In genomic region chr4:486435-486834, dm6 we compare ENCODE assay signal across 4 fruit fly cellular contexts.
TF ChIP-seq lines count a peak whose summit lies in the region.

No protein-coding gene starts in this region.

TF ChIP-seq in whole organism, adult, 20 proteins besides CTCF, POLR2A, EP300 and RAD21 (continued from another document):
- no peak for TF ChIP-seq CG33017 (tag; optimal IDR thresholded peaks at IDR 0.05; lab: Kevin White, UChicago)
- TF ChIP-seq kay (GFP tag; lab: Kevin White, UChicago; ENCODE audit: borderline replicate concordance): peak; percentile 78

TF ChIP-seq in whole organism, embryonic, 481 proteins besides CTCF, POLR2A, EP300 and RAD21 (continued from another document and continues in another):
- TF ChIP-seq chm (GFP tag; IDR thresholded peaks at IDR 0.05; lab: Robert Waterston, UW) (no peak), CG3407 (GFP tag; optimal IDR thresholded peaks at IDR 0.05; lab: Kevin White, UChicago) (no peak), CG10654 (GFP tag; optimal IDR thresholded peaks at IDR 0.05; lab: Kevin White, UChicago) (peak; percentile 16), Dad (GFP tag; optimal IDR thresholded peaks at IDR 0.05; lab: Kevin White, UChicago) (peak; percentile 30), ERR (GFP tag; optimal IDR thresholded peaks at IDR 0.05; lab: Kevin White, UChicago) (peak; percentile 39), al (GFP tag; IDR thresholded peaks at IDR 0.05; lab: Robert Waterston, UW) (peak; percentile 22; the same call in 1 of the 2 replicates), CG1233 (GFP tag; optimal IDR thresholded peaks at IDR 0.05; lab: Kevin White, UChicago) (no peak), CG10959 (GFP tag; IDR thresholded peaks at IDR 0.05; lab: Robert Waterston, UW) (no peak), CG10366 (GFP tag; IDR thresholded peaks at IDR 0.05; lab: Robert Waterston, UW) (no peak), CrebB (tag; optimal IDR thresholded peaks at IDR 0.05; lab: Kevin White, UChicago) (no peak), sisA (GFP tag; IDR thresholded peaks at IDR 0.05; lab: Robert Waterston, UW) (no peak; the same call in 1 of the 2 replicates), CG7928 (GFP tag; optimal IDR thresholded peaks at IDR 0.05; lab: Kevin White, UChicago) (no peak), CG8765 (GFP tag; IDR thresholded peaks at IDR 0.05; lab: Robert Waterston, UW) (no peak), CG31224 (GFP tag; IDR thresholded peaks at IDR 0.05; lab: Robert Waterston, UW) (no peak), lov (optimal IDR thresholded peaks at IDR 0.05; lab: Kevin White, UChicago) (no peak), lov (GFP tag; IDR thresholded peaks at IDR 0.05; lab: Robert Waterston, UW) (no peak), stc (GFP tag; IDR thresholded peaks at IDR 0.05; lab: Robert Waterston, UW) (no peak; the same call in 1 of the 2 replicates), CG3065 (GFP tag; optimal IDR thresholded peaks at IDR 0.05; lab: Kevin White, UChicago) (no peak), sima (GFP tag; optimal IDR thresholded peaks at IDR 0.05; lab: Kevin White, UChicago) (no peak), Hmr (GFP tag; optimal IDR thresholded peaks at IDR 0.05; lab: Kevin White, UChicago) (peak; percentile 87), CG11696 (GFP tag; IDR thresholded peaks at IDR 0.05; lab: Robert Waterston, UW) (no peak), kah (GFP tag; optimal IDR thresholded peaks at IDR 0.05; lab: Kevin White, UChicago) (no peak), CG10267 (tag; optimal IDR thresholded peaks at IDR 0.05; lab: Kevin White, UChicago) (peak; percentile 81), Sin3A (optimal IDR thresholded peaks at IDR 0.05; lab: Kevin White, UChicago) (no peak), gcm2 (GFP tag; optimal IDR thresholded peaks at IDR 0.05; lab: Kevin White, UChicago) (no peak), eve (GFP tag; optimal IDR thresholded peaks at IDR 0.05; lab: Kevin White, UChicago) (no peak), wdn (GFP tag; IDR thresholded peaks at IDR 0.05; lab: Robert Waterston, UW) (no peak), pho (GFP tag; optimal IDR thresholded peaks at IDR 0.05; lab: Kevin White, UChicago) (peak; percentile 64), CG5245 (GFP tag; optimal IDR thresholded peaks at IDR 0.05; lab: Kevin White, UChicago) (no peak), Blimp-1 (GFP tag; optimal IDR thresholded peaks at IDR 0.05; lab: Kevin White, UChicago) (no peak), CG13894 (tag; optimal IDR thresholded peaks at IDR 0.05; lab: Kevin White, UChicago) (peak; percentile 89), mirr (GFP tag; optimal IDR thresholded peaks at IDR 0.05; lab: Kevin White, UChicago) (no peak), CG14965 (GFP tag; optimal IDR thresholded peaks at IDR 0.05; lab: Kevin White, UChicago; ENCODE audit: borderline replicate concordance) (no peak), Mad (GFP tag; optimal IDR thresholded peaks at IDR 0.05; lab: Kevin White, UChicago) (no peak), CG6272 (GFP tag; IDR thresholded peaks at IDR 0.05; lab: Robert Waterston, UW) (no peak), CG10321 (GFP tag; IDR thresholded peaks at IDR 0.05; lab: Robert Waterston, UW) (no peak), Jarid2 (GFP tag; optimal IDR thresholded peaks at IDR 0.05; lab: Kevin White, UChicago) (no peak), run (tag; optimal IDR thresholded peaks at IDR 0.05; lab: Kevin White, UChicago) (no peak), jigr1 (GFP tag; IDR thresholded peaks at IDR 0.05; lab: Robert Waterston, UW) (no peak), bcd (GFP tag; optimal IDR thresholded peaks at IDR 0.05; lab: Kevin White, UChicago) (peak; percentile 58), Oaz (GFP tag; IDR thresholded peaks at IDR 0.05; lab: Robert Waterston, UW) (no peak), NK7.1 (GFP tag; optimal IDR thresholded peaks at IDR 0.05; lab: Kevin White, UChicago) (no peak), Taf1 (GFP tag; IDR thresholded peaks at IDR 0.05; lab: Robert Waterston, UW) (0 out of 2 replicates have a peak, but pooled peaks have one; percentile 41), CG12299 (tag; optimal IDR thresholded peaks at IDR 0.05; lab: Kevin White, UChicago) (no peak), fd102C (GFP tag; optimal IDR thresholded peaks at IDR 0.05; lab: Kevin White, UChicago) (no peak)

TF ChIP-seq in whole organism, prepupa, 60 proteins besides CTCF, POLR2A, EP300 and RAD21 (continued from another document):
- no peak for TF ChIP-seq Gug (GFP tag; IDR thresholded peaks at IDR 0.05; lab: Robert Waterston, UW)
- peak; percentile 9 for TF ChIP-seq Ets96B (tag; optimal IDR thresholded peaks at IDR 0.05; lab: Kevin White, UChicago)
- TF ChIP-seq Ets21C (GFP tag; optimal IDR thresholded peaks at IDR 0.05; lab: Kevin White, UChicago): no peak
- TF ChIP-seq OdsH (GFP tag; optimal IDR thresholded peaks at IDR 0.05; lab: Kevin White, UChicago): peak; percentile 33
- peak; percentile 15 for TF ChIP-seq Sox14 (GFP tag; optimal IDR thresholded peaks at IDR 0.05; lab: Kevin White, UChicago)
- peak; percentile 74 for TF ChIP-seq Eip78C (GFP tag; lab: Kevin White, UChicago)
- peak; percentile 11 for TF ChIP-seq vri (GFP tag; optimal IDR thresholded peaks at IDR 0.05; lab: Kevin White, UChicago)
- no peak for TF ChIP-seq CG32006 (GFP tag; optimal IDR thresholded peaks at IDR 0.05; lab: Kevin White, UChicago)
- peak; percentile 56 for TF ChIP-seq Met (GFP tag; optimal IDR thresholded peaks at IDR 0.05; lab: Kevin White, UChicago)
- no peak for TF ChIP-seq CG4318 (GFP tag; optimal IDR thresholded peaks at IDR 0.05; lab: Kevin White, UChicago)
- TF ChIP-seq CG3032 (tag; optimal IDR thresholded peaks at IDR 0.05; lab: Kevin White, UChicago): peak; percentile 14
- peak; percentile 32 for TF ChIP-seq Hr39 (GFP tag; optimal IDR thresholded peaks at IDR 0.05; lab: Kevin White, UChicago)
- peak; percentile 29 for TF ChIP-seq acj6 (GFP tag; optimal IDR thresholded peaks at IDR 0.05; lab: Kevin White, UChicago)
- no peak for TF ChIP-seq CG8119 (GFP tag; IDR thresholded peaks at IDR 0.05; lab: Robert Waterston, UW)
- TF ChIP-seq Blimp-1 (GFP tag; optimal IDR thresholded peaks at IDR 0.05; lab: Kevin White, UChicago): no peak
- no peak for TF ChIP-seq spab (GFP tag; optimal IDR thresholded peaks at IDR 0.05; lab: Kevin White, UChicago)
- no peak for TF ChIP-seq CG6808 (GFP tag; optimal IDR thresholded peaks at IDR 0.05; lab: Kevin White, UChicago)
- TF ChIP-seq CG10631 (GFP tag; optimal IDR thresholded peaks at IDR 0.05; lab: Kevin White, UChicago): peak; percentile 32
- TF ChIP-seq cyc (GFP tag; optimal IDR thresholded peaks at IDR 0.05; lab: Kevin White, UChicago): peak; percentile 52
- no peak for TF ChIP-seq CG16779 (tag; optimal IDR thresholded peaks at IDR 0.05; lab: Kevin White, UChicago)
- TF ChIP-seq fkh (GFP tag; optimal IDR thresholded peaks at IDR 0.05; lab: Kevin White, UChicago): no peak
- no peak for TF ChIP-seq CG11294 (GFP tag; IDR thresholded peaks at IDR 0.05; lab: Robert Waterston, UW)
- no peak for TF ChIP-seq salr (GFP tag; optimal IDR thresholded peaks at IDR 0.05; lab: Kevin White, UChicago)
- peak; percentile 9 for TF ChIP-seq achi (GFP tag; optimal IDR thresholded peaks at IDR 0.05; lab: Kevin White, UChicago)
- TF ChIP-seq svp (GFP tag; lab: Kevin White, UChicago): peak; percentile 64
- TF ChIP-seq CG8319 (GFP tag; optimal IDR thresholded peaks at IDR 0.05; lab: Kevin White, UChicago): no peak

TF ChIP-seq in whole organism, wandering third instar larva, 38 proteins besides CTCF, POLR2A, EP300 and RAD21 (continued from another document):
- peak; percentile 4 for TF ChIP-seq dmrt93B (GFP tag; optimal IDR thresholded peaks at IDR 0.05; lab: Kevin White, UChicago)
- TF ChIP-seq lola (GFP tag; optimal IDR thresholded peaks at IDR 0.05; lab: Kevin White, UChicago): no peak
- no peak for TF ChIP-seq Rel (GFP tag; optimal IDR thresholded peaks at IDR 0.05; lab: Kevin White, UChicago)
- TF ChIP-seq Rel (tag; optimal IDR thresholded peaks at IDR 0.05; lab: Kevin White, UChicago): no peak
- peak; percentile 5 for TF ChIP-seq sage (GFP tag; optimal IDR thresholded peaks at IDR 0.05; lab: Kevin White, UChicago)
- TF ChIP-seq woc (GFP tag; optimal IDR thresholded peaks at IDR 0.05; lab: Kevin White, UChicago): peak; percentile 34
- no peak for TF ChIP-seq Jra (GFP tag; optimal IDR thresholded peaks at IDR 0.05; lab: Kevin White, UChicago)
- no peak for TF ChIP-seq Dfd (GFP tag; optimal IDR thresholded peaks at IDR 0.05; lab: Kevin White, UChicago)
TF ChIP-seq in whole organism, wandering third instar larva: peak in this region for 18.
